Fruit fly (Drosophila melanogaster) whole organism, prepupa: ENCODE measurements around the gene CG2909.
A peak's percentile ranks its signal among the peaks of the same experiment; 100 is the strongest.

Source experiments
- Blimp-1 ChIP-seq: fragments of 200-800 bp; sonication (Bioruptor generic); optimal IDR thresholded peaks from 3 replicates; lab custom pipeline; 2017; ENCODE audit warnings: missing biosample characterization, missing genetic modification characterization, mild to moderate bottlenecking, moderate library complexity, missing genetic modification reagents
- CG10669 ChIP-seq: fragments of 200-800 bp; sonication (Bioruptor generic); optimal IDR thresholded peaks from 3 replicates; lab custom pipeline; 2018; ENCODE audit warnings: missing biosample characterization, mild to moderate bottlenecking, missing genetic modification characterization, moderate library complexity
- CG11294 ChIP-seq: fragments of 200-800 bp; sonication (Bioruptor generic); IDR thresholded peaks from 2 replicates; pipeline ENCODE4 v1.3.6; 2022; ENCODE audit warnings: missing biosample characterization, missing genetic modification characterization
- CG11762 ChIP-seq: fragments of 200-800 bp; sonication (Bioruptor generic); optimal IDR thresholded peaks from 3 replicates; lab custom pipeline; 2016; ENCODE audit warnings: missing biosample characterization, missing genetic modification characterization; ENCODE audit not compliant: insufficient read depth
- CG11902 ChIP-seq: fragments of 200-800 bp; sonication (Bioruptor generic); optimal IDR thresholded peaks from 3 replicates; lab custom pipeline; 2016; ENCODE audit warnings: missing biosample characterization, missing genetic modification characterization
- CG16779 ChIP-seq: fragments of 200-800 bp; sonication (Bioruptor generic); optimal IDR thresholded peaks from 3 replicates; lab custom pipeline; 2017; ENCODE audit warnings: missing biosample characterization, mild to moderate bottlenecking, missing genetic modification characterization
- CG3032 ChIP-seq: fragments of 200-800 bp; optimal IDR thresholded peaks from 2 replicates; lab custom pipeline; 2019; ENCODE audit warnings: missing biosample characterization, mild to moderate bottlenecking, missing genetic modification characterization, moderate library complexity
- CG31627 ChIP-seq: fragments of 200-800 bp; sonication (Bioruptor generic); optimal IDR thresholded peaks from 3 replicates; lab custom pipeline; 2016; ENCODE audit warnings: missing biosample characterization, missing genetic modification characterization
- CG32006 ChIP-seq: fragments of 200-800 bp; sonication (Bioruptor generic); optimal IDR thresholded peaks from 3 replicates; lab custom pipeline; 2017; ENCODE audit warnings: missing biosample characterization, mild to moderate bottlenecking, missing genetic modification characterization
- CG34406 ChIP-seq: fragments of 200-800 bp; sonication (Bioruptor generic); optimal IDR thresholded peaks from 3 replicates; lab custom pipeline; 2016; ENCODE audit warnings: missing biosample characterization, missing genetic modification characterization
- CG3919 ChIP-seq: fragments of 200-800 bp; sonication (Bioruptor generic); optimal IDR thresholded peaks from 3 replicates; lab custom pipeline; 2016; ENCODE audit warnings: missing biosample characterization, missing genetic modification characterization
- CG6163 ChIP-seq: fragments of 200-800 bp; sonication (Bioruptor generic); IDR thresholded peaks from 3 replicates; pipeline ENCODE4 v1.3.6; 2022; ENCODE audit warnings: missing biosample characterization, missing genetic modification characterization
- CG6276 ChIP-seq: fragments of 200-800 bp; sonication (Bioruptor generic); optimal IDR thresholded peaks from 2 replicates; lab custom pipeline; 2017; ENCODE audit warnings: missing biosample characterization, mild to moderate bottlenecking, missing genetic modification characterization
- CG6808 ChIP-seq: fragments of 200-800 bp; sonication (Bioruptor generic); optimal IDR thresholded peaks from 3 replicates; lab custom pipeline; 2017; ENCODE audit warnings: missing biosample characterization, missing genetic modification characterization, mild to moderate bottlenecking, moderate library complexity, missing genetic modification reagents
- CG6854 ChIP-seq: fragments of 200-800 bp; sonication (Bioruptor generic); optimal IDR thresholded peaks from 2 replicates; lab custom pipeline; 2017; ENCODE audit warnings: missing biosample characterization, mild to moderate bottlenecking, missing genetic modification characterization
- CG7368 ChIP-seq: fragments of 200-800 bp; sonication (Bioruptor generic); optimal IDR thresholded peaks from 3 replicates; lab custom pipeline; 2016; ENCODE audit warnings: missing biosample characterization, missing genetic modification characterization
- CG8119 ChIP-seq: fragments of 200-800 bp; sonication (Bioruptor generic); IDR thresholded peaks from 3 replicates; pipeline ENCODE4 v1.3.6; 2022; ENCODE audit warnings: missing biosample characterization, missing genetic modification characterization
- CG8319 ChIP-seq: fragments of 200-800 bp; sonication (Bioruptor generic); optimal IDR thresholded peaks from 3 replicates; lab custom pipeline; 2016; ENCODE audit warnings: missing biosample characterization, missing genetic modification characterization
- CG8632 ChIP-seq: fragments of 200-800 bp; sonication (Bioruptor generic); optimal IDR thresholded peaks from 3 replicates; lab custom pipeline; 2016; ENCODE audit warnings: missing biosample characterization, missing genetic modification characterization
- CG9139 ChIP-seq: fragments of 200-800 bp; sonication (Bioruptor generic); optimal IDR thresholded peaks from 3 replicates; lab custom pipeline; 2017; ENCODE audit warnings: missing biosample characterization, mild to moderate bottlenecking, missing genetic modification characterization
- Eip78C ChIP-seq: fragments of 200-800 bp; sonication (Bioruptor generic); peaks from one replicate; lab custom pipeline; 2016; ENCODE audit warnings: missing biosample characterization, missing genetic modification characterization
- Eip93F ChIP-seq: fragments of 200-800 bp; sonication (Bioruptor generic); optimal IDR thresholded peaks from 2 replicates; lab custom pipeline; 2016; ENCODE audit warnings: missing biosample characterization, mild to moderate bottlenecking, missing genetic modification characterization
- Ets21C ChIP-seq: fragments of 200-800 bp; sonication (Bioruptor generic); optimal IDR thresholded peaks from 3 replicates; lab custom pipeline; 2016; ENCODE audit warnings: missing biosample characterization, missing genetic modification characterization
- Ets96B ChIP-seq: fragments of 200-800 bp; optimal IDR thresholded peaks from 2 replicates; lab custom pipeline; 2019; ENCODE audit warnings: missing biosample characterization, mild to moderate bottlenecking, missing genetic modification characterization, moderate library complexity
- Hr38 ChIP-seq: sonication (Bioruptor generic); optimal IDR thresholded peaks from 2 replicates; lab custom pipeline; 2016; ENCODE audit warnings: missing biosample characterization, missing genetic modification characterization
- Hr4 ChIP-seq: fragments of 200-800 bp; sonication (Bioruptor generic); optimal IDR thresholded peaks from 3 replicates; lab custom pipeline; 2016; ENCODE audit warnings: missing biosample characterization, missing genetic modification characterization
- Met ChIP-seq: fragments of 200-800 bp; sonication (Bioruptor generic); optimal IDR thresholded peaks from 3 replicates; lab custom pipeline; 2016; ENCODE audit warnings: missing biosample characterization, missing genetic modification characterization
- Smox ChIP-seq: fragments of 200-800 bp; sonication (Bioruptor generic); optimal IDR thresholded peaks from 3 replicates; lab custom pipeline; 2016; ENCODE audit warnings: missing biosample characterization, missing genetic modification characterization
- Sox102F ChIP-seq: fragments of 200-800 bp; sonication (Bioruptor generic); optimal IDR thresholded peaks from 2 replicates; lab custom pipeline; 2016; ENCODE audit warnings: missing biosample characterization, mild to moderate bottlenecking, missing genetic modification characterization
- achi ChIP-seq: fragments of 200-800 bp; sonication (Bioruptor generic); optimal IDR thresholded peaks from 3 replicates; lab custom pipeline; 2016; ENCODE audit warnings: missing biosample characterization, missing genetic modification characterization
- acj6 ChIP-seq: fragments of 200-800 bp; sonication (Bioruptor generic); optimal IDR thresholded peaks from 3 replicates; lab custom pipeline; 2016; ENCODE audit warnings: missing biosample characterization, missing genetic modification characterization
- dsx ChIP-seq: fragments of 200-800 bp; optimal IDR thresholded peaks from 3 replicates; lab custom pipeline; 2019; ENCODE audit warnings: missing biosample characterization, mild to moderate bottlenecking, missing genetic modification characterization, moderate library complexity; ENCODE audit not compliant: poor library complexity, severe bottlenecking
- fd59A ChIP-seq: fragments of 200-800 bp; sonication (Bioruptor generic); optimal IDR thresholded peaks from 2 replicates; lab custom pipeline; 2017; ENCODE audit warnings: missing biosample characterization, mild to moderate bottlenecking, missing genetic modification characterization, missing genetic modification reagents
- fd85E ChIP-seq: fragments of 200-800 bp; sonication (Bioruptor generic); optimal IDR thresholded peaks from 3 replicates; lab custom pipeline; 2016; ENCODE audit warnings: missing biosample characterization, missing genetic modification characterization
- lz ChIP-seq: fragments of 200-800 bp; sonication (Bioruptor generic); optimal IDR thresholded peaks from 3 replicates; lab custom pipeline; 2016; ENCODE audit warnings: missing biosample characterization, missing genetic modification characterization
- net ChIP-seq: fragments of 200-800 bp; sonication (Bioruptor generic); optimal IDR thresholded peaks from 3 replicates; lab custom pipeline; 2016; ENCODE audit warnings: missing biosample characterization, missing genetic modification characterization
- pdm3 ChIP-seq: fragments of 200-800 bp; sonication (Bioruptor generic); optimal IDR thresholded peaks from 3 replicates; lab custom pipeline; 2016; ENCODE audit warnings: missing biosample characterization, missing genetic modification characterization
- topi ChIP-seq: fragments of 200-800 bp; sonication (Bioruptor generic); optimal IDR thresholded peaks from 3 replicates; lab custom pipeline; 2016; ENCODE audit warnings: missing biosample characterization, missing genetic modification characterization

Gene CG2909

DNA sequence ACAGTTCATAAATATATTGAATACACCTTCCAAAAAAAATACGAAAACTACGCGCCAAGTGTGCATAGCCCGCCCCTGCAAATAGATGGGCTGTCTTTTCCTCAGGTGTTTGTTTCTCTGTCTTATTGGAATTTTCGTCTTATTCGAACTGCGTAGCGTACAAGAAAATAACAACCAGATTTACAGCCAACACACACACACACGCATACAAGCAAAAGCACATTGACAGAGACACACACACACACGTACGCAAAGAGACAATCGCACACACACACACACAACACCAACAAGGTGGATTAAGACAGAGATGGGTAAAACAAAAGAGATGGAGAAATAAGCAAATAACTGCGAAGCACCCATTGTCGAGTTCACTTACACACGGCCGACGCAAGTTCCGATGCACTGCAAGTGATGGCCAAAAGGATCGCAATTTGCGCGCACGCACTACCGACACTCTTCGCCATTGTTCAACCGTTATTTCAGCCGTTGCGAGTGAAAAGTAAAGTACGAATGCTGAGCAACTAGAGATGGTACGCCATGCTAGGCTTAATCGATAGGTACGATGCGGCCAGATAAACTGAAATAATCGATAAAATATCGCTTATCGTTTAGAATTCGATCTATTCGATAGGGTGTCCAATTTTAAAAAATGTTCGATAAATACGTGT, 39.6 kb downstream of the CG2909 start (continued):
- TF ChIP-seq Hr4 (GFP tag; lab: Kevin White, UChicago), result no peak
- TF ChIP-seq Smox, result no peak
- no peak for TF ChIP-seq Hr38 (GFP tag; lab: Kevin White, UChicago)
- TF ChIP-seq CG8119 (GFP tag; lab: Robert Waterston, UW), result no peak
- TF ChIP-seq fd85E (GFP tag; lab: Kevin White, UChicago), result no peak
- peak; percentile 2 for TF ChIP-seq CG6276 (GFP tag; lab: Kevin White, UChicago)
- TF ChIP-seq CG8632 (GFP tag; lab: Kevin White, UChicago), result no peak
- TF ChIP-seq CG8319, result no peak
- TF ChIP-seq CG11902, result no peak
- TF ChIP-seq CG11762 (GFP tag; lab: Kevin White, UChicago), result no peak
- no peak for TF ChIP-seq Ets96B (tag; lab: Kevin White, UChicago)
- peak; percentile 9 for TF ChIP-seq lz (GFP tag; lab: Kevin White, UChicago)
- no peak for TF ChIP-seq CG11294
- no peak for TF ChIP-seq CG7368 (GFP tag; lab: Kevin White, UChicago)
- no peak for TF ChIP-seq acj6
- no peak for TF ChIP-seq CG16779 (tag; lab: Kevin White, UChicago)
- no peak for TF ChIP-seq Ets21C
- no peak for TF ChIP-seq fd59A
- no peak for TF ChIP-seq CG31627 (GFP tag; lab: Kevin White, UChicago)
- TF ChIP-seq Sox102F (GFP tag; lab: Kevin White, UChicago), result peak; percentile 45
- no peak for TF ChIP-seq net (GFP tag; lab: Kevin White, UChicago)
- TF ChIP-seq CG32006 (GFP tag; lab: Kevin White, UChicago), result no peak
- TF ChIP-seq Eip78C (GFP tag; lab: Kevin White, UChicago), result peak; percentile 89
- peak; percentile 47; the same call in 2 of the 3 replicates for TF ChIP-seq CG6163 (GFP tag; lab: Robert Waterston, UW)
- no peak for TF ChIP-seq CG34406 (GFP tag; lab: Kevin White, UChicago)

DNA sequence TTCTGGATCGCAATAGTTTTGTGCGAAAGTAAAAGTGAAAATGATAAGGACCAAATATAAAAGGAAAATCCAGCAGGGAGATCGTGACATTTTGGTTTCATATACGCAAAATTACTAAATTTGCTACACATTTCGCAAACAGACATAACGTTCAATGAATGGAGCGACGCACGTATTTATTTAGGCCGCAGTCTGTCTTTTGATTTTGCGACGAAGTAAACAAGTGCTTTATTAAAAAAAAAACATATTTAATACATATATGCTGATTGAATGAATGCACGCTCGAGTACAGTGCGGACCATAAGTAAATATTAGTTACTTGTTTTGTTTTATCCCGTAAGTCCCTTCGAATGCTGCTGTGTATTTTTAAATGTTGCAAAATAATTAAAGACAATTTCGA, 41.1 kb downstream of the CG2909 start, which contains the start of gene CG32679:
CG32679 (minus strand) TSS at position 101 of the 400 bp plus-strand sequence.
- TF ChIP-seq CG3032 (tag; lab: Kevin White, UChicago), result no peak
- TF ChIP-seq CG9139 (GFP tag; lab: Kevin White, UChicago), result no peak
- TF ChIP-seq achi (GFP tag; lab: Kevin White, UChicago), result no peak
- TF ChIP-seq lz (GFP tag; lab: Kevin White, UChicago), result no peak
- TF ChIP-seq CG34406 (GFP tag; lab: Kevin White, UChicago), result no peak
- no peak for TF ChIP-seq CG6854
- TF ChIP-seq Ets21C, result no peak

DNA sequence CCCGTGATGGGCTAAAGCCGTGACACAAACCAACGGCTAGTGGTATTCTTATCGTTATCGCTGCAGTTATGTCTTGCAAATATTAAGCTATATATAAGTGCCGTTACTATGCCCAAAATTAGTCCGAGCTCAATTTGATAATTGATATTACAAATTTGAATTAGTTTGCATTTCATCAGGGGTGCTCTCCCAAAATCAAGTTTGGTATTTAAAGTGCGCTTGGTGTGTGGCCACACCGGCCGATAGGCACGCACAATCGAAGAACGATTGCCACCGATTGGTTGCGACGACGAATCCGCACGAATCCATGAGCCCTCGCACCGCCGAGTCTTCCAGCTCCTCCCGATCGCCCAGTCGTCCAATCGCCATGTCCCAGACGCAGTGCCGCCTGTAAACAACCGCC, 41.5 kb downstream of the CG2909 start, which contains the start of gene CG17841:
CG17841 (plus strand) TSS at position 252 of the 403 bp plus-strand sequence.
- 0 out of 3 replicates have a peak, but pooled peaks have one; percentile 11 for TF ChIP-seq CG6163 (GFP tag; lab: Robert Waterston, UW)
- TF ChIP-seq pdm3 (GFP tag; lab: Kevin White, UChicago), result no peak

DNA sequence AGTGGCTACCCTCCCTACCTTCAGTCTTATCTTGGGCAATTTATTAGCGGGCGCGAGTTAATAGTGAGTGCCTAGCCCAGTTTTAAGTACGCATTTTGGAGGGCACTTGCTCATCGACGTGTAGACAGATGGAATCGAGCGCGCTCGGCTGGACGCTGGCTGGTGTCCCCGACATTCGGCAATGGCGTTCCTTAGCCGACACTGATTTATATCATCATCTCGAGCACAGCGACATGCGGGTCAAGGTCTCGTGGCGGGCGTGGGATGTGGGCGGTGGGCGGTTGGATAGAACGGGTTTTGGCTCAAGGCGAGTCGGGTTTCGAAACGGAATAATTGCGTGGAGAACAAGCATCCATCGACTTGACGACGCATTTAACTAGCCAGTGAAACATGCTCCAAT, 43.1 kb downstream of the CG2909 start:
- TF ChIP-seq Eip93F, result no peak
- no peak for TF ChIP-seq Sox102F (GFP tag; lab: Kevin White, UChicago)
- TF ChIP-seq CG9139 (GFP tag; lab: Kevin White, UChicago), result no peak
- TF ChIP-seq CG8632 (GFP tag; lab: Kevin White, UChicago), result no peak
- no peak for TF ChIP-seq Smox
- TF ChIP-seq CG6163 (GFP tag; lab: Robert Waterston, UW), result no peak
- TF ChIP-seq dsx, result no peak
- TF ChIP-seq CG10669 (GFP tag; lab: Kevin White, UChicago), result no peak
- no peak for TF ChIP-seq topi (GFP tag; lab: Kevin White, UChicago)
- no peak for TF ChIP-seq Met (GFP tag; lab: Kevin White, UChicago)
- no peak for TF ChIP-seq Blimp-1
- TF ChIP-seq CG6808 (GFP tag; lab: Kevin White, UChicago), result no peak
- TF ChIP-seq CG3919 (GFP tag; lab: Kevin White, UChicago), result no peak
- no peak for TF ChIP-seq CG34406 (GFP tag; lab: Kevin White, UChicago)
- TF ChIP-seq, all 60 proteins: peak for 0
